Fruit fly (Drosophila melanogaster) whole organism, wandering third instar larva: ENCODE data around the gene mthl14.

Source experiments
- Mio ChIP-seq: sonication (Bioruptor generic); optimal IDR thresholded peaks from 2 replicates; lab custom pipeline; 2016; ENCODE audit warnings: missing biosample characterization, missing genetic modification characterization
- Myc ChIP-seq: fragments of >200 bp; optimal IDR thresholded peaks from 2 replicates; lab custom pipeline; 2017
- h ChIP-seq: fragments of 200-800 bp; sonication (Bioruptor generic); optimal IDR thresholded peaks from 3 replicates; lab custom pipeline; 2016; ENCODE audit warnings: missing biosample characterization, mild to moderate bottlenecking, missing genetic modification characterization

dm6 chr3L:298459-298858 lies 51.2 kb downstream of the mthl14 start:
- no peak for TF ChIP-seq Mio
- TF ChIP-seq Myc (lab: Kevin White, UChicago) = no peak
- TF ChIP-seq h = no peak
